Worm (Caenorhabditis elegans) whole organism, late embryonic: ENCODE data around the gene famk-1.

Experiments used
- C38D4.7 ChIP-seq: fragments of 200-800 bp; sonication (Bioruptor generic); optimal IDR thresholded peaks from 2 replicates; lab custom pipeline; 2018; ENCODE audit warnings: mild to moderate bottlenecking, missing genetic modification characterization, moderate library complexity, missing compliant biosample characterization
- F13H6.1 ChIP-seq: sonication (generic microtip); optimal IDR thresholded peaks from 2 replicates; lab custom pipeline; 2016; ENCODE audit warnings: missing genetic modification characterization, missing compliant biosample characterization
- K02D7.2 ChIP-seq: sonication (generic microtip); optimal IDR thresholded peaks from 2 replicates; lab custom pipeline; 2017; ENCODE audit warnings: mild to moderate bottlenecking, missing genetic modification characterization, missing compliant biosample characterization
- T23F11.4 ChIP-seq: fragments of 200-800 bp; sonication (Bioruptor generic); optimal IDR thresholded peaks from 2 replicates; lab custom pipeline; 2018; ENCODE audit warnings: mild to moderate bottlenecking, missing genetic modification characterization, missing compliant biosample characterization
- Y22D7AL.16 ChIP-seq: sonication (generic microtip); optimal IDR thresholded peaks from 2 replicates; lab custom pipeline; 2016; ENCODE audit warnings: missing genetic modification characterization, missing compliant biosample characterization
- ceh-30 ChIP-seq: fragments of 150-350 bp; optimal IDR thresholded peaks from 2 replicates; lab custom pipeline; 2014; ENCODE audit warnings: missing biosample characterization, missing genetic modification characterization
- ceh-31 ChIP-seq: sonication (generic microtip); optimal IDR thresholded peaks from 2 replicates; lab custom pipeline; 2016; ENCODE audit warnings: missing genetic modification characterization, missing compliant biosample characterization
- ceh-45 ChIP-seq: fragments of 200-800 bp; sonication (Bioruptor generic); IDR thresholded peaks from 2 replicates; pipeline ENCODE4 v1.3.6; 2022; ENCODE audit warnings: missing genetic modification reagents, missing genetic modification characterization, missing compliant biosample characterization
- ceh-48 ChIP-seq: sonication (generic microtip); optimal IDR thresholded peaks from 2 replicates; lab custom pipeline; 2016; ENCODE audit warnings: missing genetic modification characterization, inconsistent platforms, missing compliant biosample characterization
- ceh-6 ChIP-seq: fragments of 200-800 bp; sonication (Bioruptor generic); optimal IDR thresholded peaks from 2 replicates; lab custom pipeline; 2018; ENCODE audit warnings: mild to moderate bottlenecking, missing genetic modification characterization, missing compliant biosample characterization
- ceh-9 ChIP-seq: sonication (generic microtip); optimal IDR thresholded peaks from 2 replicates; lab custom pipeline; 2016; ENCODE audit warnings: mild to moderate bottlenecking, missing genetic modification characterization, inconsistent platforms, missing compliant biosample characterization
- dmd-4 ChIP-seq: sonication (generic microtip); optimal IDR thresholded peaks from 2 replicates; lab custom pipeline; 2016; ENCODE audit warnings: borderline replicate concordance, missing genetic modification characterization, missing compliant biosample characterization
- elt-2 ChIP-seq: sonication (generic microtip); optimal IDR thresholded peaks from 2 replicates; lab custom pipeline; 2016; ENCODE audit warnings: missing genetic modification reagents, missing genetic modification characterization, missing compliant biosample characterization
- fax-1 ChIP-seq: sonication (generic microtip); optimal IDR thresholded peaks from 2 replicates; lab custom pipeline; 2016; ENCODE audit warnings: missing genotype, missing genetic modification characterization, missing compliant biosample characterization
- fkh-10 ChIP-seq: fragments of 150-350 bp; optimal IDR thresholded peaks from 2 replicates; lab custom pipeline; 2014; ENCODE audit warnings: missing biosample characterization, missing genetic modification reagents, missing genetic modification characterization
- fkh-6 ChIP-seq: sonication (generic microtip); optimal IDR thresholded peaks from 2 replicates; lab custom pipeline; 2016; ENCODE audit warnings: missing genetic modification characterization, missing compliant biosample characterization
- gmeb-2 ChIP-seq: sonication (generic microtip); optimal IDR thresholded peaks from 2 replicates; lab custom pipeline; 2016; ENCODE audit warnings: missing genetic modification characterization, inconsistent platforms, missing compliant biosample characterization
- hlh-13 ChIP-seq: fragments of 200-800 bp; sonication (Bioruptor generic); optimal IDR thresholded peaks from 2 replicates; lab custom pipeline; 2018; ENCODE audit warnings: mild to moderate bottlenecking, missing genetic modification characterization, missing compliant biosample characterization
- hlh-30 ChIP-seq: sonication (generic microtip); optimal IDR thresholded peaks from 2 replicates; lab custom pipeline; 2017; ENCODE audit warnings: antibody characterized with exemption, missing genetic modification characterization, missing compliant biosample characterization; ENCODE audit not compliant: insufficient read depth
- hlh-8 ChIP-seq: sonication (generic microtip); optimal IDR thresholded peaks from 2 replicates; lab custom pipeline; 2016; ENCODE audit warnings: missing genotype, missing genetic modification characterization, missing compliant biosample characterization
- lim-6 ChIP-seq: sonication (generic microtip); optimal IDR thresholded peaks from 2 replicates; lab custom pipeline; 2016; ENCODE audit warnings: missing genetic modification characterization, missing compliant biosample characterization
- lin-11 ChIP-seq: fragments of 200-800 bp; sonication (Bioruptor generic); optimal IDR thresholded peaks from 2 replicates; lab custom pipeline; 2018; ENCODE audit warnings: mild to moderate bottlenecking, missing genetic modification characterization, missing compliant biosample characterization
- madf-2 ChIP-seq: sonication (generic microtip); optimal IDR thresholded peaks from 2 replicates; lab custom pipeline; 2017; ENCODE audit warnings: missing genetic modification characterization, missing compliant biosample characterization
- mec-3 ChIP-seq: sonication (generic microtip); optimal IDR thresholded peaks from 2 replicates; lab custom pipeline; 2016; ENCODE audit warnings: borderline replicate concordance, missing genetic modification characterization, missing compliant biosample characterization
- nhr-232 ChIP-seq: sonication (generic microtip); optimal IDR thresholded peaks from 2 replicates; lab custom pipeline; 2016; ENCODE audit warnings: missing genetic modification characterization, missing compliant biosample characterization
- npax-4 ChIP-seq: sonication (generic microtip); optimal IDR thresholded peaks from 2 replicates; lab custom pipeline; 2016; ENCODE audit warnings: missing genetic modification characterization, missing compliant biosample characterization
- pat-9 ChIP-seq: fragments of 200-800 bp; sonication (Bioruptor generic); optimal IDR thresholded peaks from 2 replicates; lab custom pipeline; 2018; ENCODE audit warnings: mild to moderate bottlenecking, missing genetic modification characterization, moderate library complexity, missing compliant biosample characterization
- pros-1 ChIP-seq: fragments of 150-350 bp; optimal IDR thresholded peaks from 2 replicates; lab custom pipeline; 2014; ENCODE audit warnings: missing biosample characterization, missing genetic modification reagents, missing genetic modification characterization
- ref-2 ChIP-seq: sonication (generic microtip); optimal IDR thresholded peaks from 2 replicates; lab custom pipeline; 2016; ENCODE audit warnings: missing genetic modification characterization, missing compliant biosample characterization
- rnt-1 ChIP-seq: sonication (generic microtip); optimal IDR thresholded peaks from 2 replicates; lab custom pipeline; 2016; ENCODE audit warnings: missing genetic modification characterization, missing compliant biosample characterization
- sdc-2 ChIP-seq: sonication (generic microtip); optimal IDR thresholded peaks from 2 replicates; lab custom pipeline; 2016; ENCODE audit warnings: missing genotype, missing genetic modification characterization, missing compliant biosample characterization
- sox-2 ChIP-seq: fragments of 200-800 bp; sonication (Bioruptor generic); IDR thresholded peaks from 2 replicates; pipeline ENCODE4 v1.3.6; 2022; ENCODE audit warnings: missing genetic modification reagents, missing genetic modification characterization, missing compliant biosample characterization
- tbx-2 ChIP-seq: sonication (generic microtip); optimal IDR thresholded peaks from 2 replicates; lab custom pipeline; 2016; ENCODE audit warnings: missing genetic modification characterization, missing compliant biosample characterization
- tbx-7 ChIP-seq: sonication (generic microtip); optimal IDR thresholded peaks from 2 replicates; lab custom pipeline; 2016; ENCODE audit warnings: missing genotype, missing genetic modification characterization, missing compliant biosample characterization
- ttx-3 ChIP-seq: sonication (generic microtip); optimal IDR thresholded peaks from 2 replicates; lab custom pipeline; 2016; ENCODE audit warnings: missing genetic modification reagents, missing genetic modification characterization, missing compliant biosample characterization
- unc-3 ChIP-seq, 2 experiments: fragments of 200-800 bp in 1 of 2; sonication (Bioruptor generic) in 1 of 2; sonication (generic microtip) in 1 of 2; conservative IDR thresholded peaks in 1 of 2; optimal IDR thresholded peaks in 1 of 2; 2 replicates each; pipeline versions ENCODE4 v1.3.6 to Lab custom; 2016 to 2022; ENCODE audit warnings: missing compliant biosample characterization in 2 of 2, missing genetic modification characterization in 2 of 2, missing genetic modification reagents in 1 of 2
- unc-42 ChIP-seq: sonication (generic microtip); optimal IDR thresholded peaks from 2 replicates; lab custom pipeline; 2016; ENCODE audit warnings: missing genotype, missing genetic modification characterization, missing compliant biosample characterization
- unc-55 ChIP-seq: sonication (generic microtip); optimal IDR thresholded peaks from 2 replicates; lab custom pipeline; 2017; ENCODE audit warnings: missing biosample characterization, missing genetic modification reagents, missing genetic modification characterization
- unc-86 ChIP-seq: sonication (generic microtip); optimal IDR thresholded peaks from 2 replicates; lab custom pipeline; 2016; ENCODE audit warnings: missing genetic modification characterization, missing compliant biosample characterization
- zip-5 ChIP-seq: sonication (generic microtip); optimal IDR thresholded peaks from 2 replicates; lab custom pipeline; 2016; ENCODE audit warnings: missing genetic modification characterization, missing compliant biosample characterization

famk-1 gene

DNA sequence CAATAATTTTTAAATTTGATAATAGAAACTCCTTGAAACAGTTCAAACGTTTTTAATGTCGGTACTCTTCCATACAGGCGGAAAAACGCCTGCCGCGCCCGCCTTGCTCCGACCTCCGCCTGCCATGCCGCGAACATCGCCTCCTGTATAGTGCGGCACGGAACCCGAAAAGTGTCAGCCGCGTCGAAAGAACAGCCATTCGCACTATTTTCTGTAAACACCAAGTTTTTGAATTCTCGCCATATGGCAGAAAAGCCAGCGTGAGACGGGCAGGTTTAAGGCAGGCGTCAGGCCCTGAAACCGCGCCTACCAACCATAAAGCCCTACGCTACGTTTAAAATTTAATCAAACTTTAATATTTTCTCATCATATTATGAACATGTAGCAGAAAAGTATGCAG is 9.7 kb upstream of the famk-1 start:
- no peak for TF ChIP-seq unc-3 (GFP tag; conservative IDR thresholded peaks at IDR 0.05; lab: Robert Waterston, UW)
- TF ChIP-seq unc-3 (tag; optimal IDR thresholded peaks at IDR 0.05; lab: Kevin White, UChicago), result no peak
- TF ChIP-seq lin-11 (tag; lab: Kevin White, UChicago), result no peak
- no peak for TF ChIP-seq rnt-1 (tag; lab: Kevin White, UChicago)
- TF ChIP-seq ref-2 (tag; lab: Kevin White, UChicago), result no peak
- no peak for TF ChIP-seq gmeb-2
- TF ChIP-seq zip-5, result no peak
- TF ChIP-seq dmd-4, result no peak
- TF ChIP-seq pros-1 (tag; lab: Kevin White, UChicago), result no peak
- TF ChIP-seq tbx-7, result no peak
- TF ChIP-seq C38D4.7, result no peak
- no peak for TF ChIP-seq T23F11.4
- TF ChIP-seq pat-9, result no peak
- TF ChIP-seq fkh-10, result no peak
- no peak for TF ChIP-seq npax-4 (tag; lab: Kevin White, UChicago)

DNA sequence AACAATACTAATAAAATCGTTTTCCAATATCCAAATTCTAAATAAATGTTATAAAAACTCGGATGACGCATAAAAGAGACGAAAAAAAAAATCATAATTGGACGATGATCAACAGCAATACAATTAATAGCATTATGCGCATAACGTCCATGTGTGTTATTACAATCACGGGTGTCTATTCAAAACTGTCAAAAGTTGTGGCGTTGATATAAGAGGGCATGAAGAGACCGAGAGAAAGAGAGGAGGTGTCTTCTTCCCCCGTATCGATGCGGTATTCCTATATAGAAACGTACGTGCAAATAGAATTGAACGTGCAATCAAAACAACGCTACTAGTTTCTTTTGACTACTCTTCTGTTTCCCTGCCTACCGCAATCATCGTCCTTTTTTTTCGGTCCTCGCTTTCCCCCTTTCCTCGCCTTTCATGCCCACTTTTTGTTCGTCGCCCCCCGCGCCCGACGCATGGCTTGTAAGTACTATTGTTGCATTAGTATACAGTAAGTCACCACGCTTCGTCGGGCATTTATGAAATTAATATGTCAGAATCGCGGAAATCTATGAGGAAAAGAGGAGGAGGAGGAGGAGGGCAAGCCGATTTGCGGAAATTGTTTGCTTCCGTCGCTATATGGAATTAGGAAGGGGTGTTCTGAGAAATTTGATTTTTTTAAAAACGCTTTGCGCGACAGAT is 8.9 kb upstream of the famk-1 start:
- peak; percentile 63 for TF ChIP-seq sdc-2 (tag; lab: Kevin White, UChicago)
- TF ChIP-seq ceh-31 (tag; lab: Kevin White, UChicago), result peak; percentile 8
- no peak for TF ChIP-seq ttx-3 (tag; lab: Kevin White, UChicago)
- TF ChIP-seq, all 69 proteins: peak for 2

DNA sequence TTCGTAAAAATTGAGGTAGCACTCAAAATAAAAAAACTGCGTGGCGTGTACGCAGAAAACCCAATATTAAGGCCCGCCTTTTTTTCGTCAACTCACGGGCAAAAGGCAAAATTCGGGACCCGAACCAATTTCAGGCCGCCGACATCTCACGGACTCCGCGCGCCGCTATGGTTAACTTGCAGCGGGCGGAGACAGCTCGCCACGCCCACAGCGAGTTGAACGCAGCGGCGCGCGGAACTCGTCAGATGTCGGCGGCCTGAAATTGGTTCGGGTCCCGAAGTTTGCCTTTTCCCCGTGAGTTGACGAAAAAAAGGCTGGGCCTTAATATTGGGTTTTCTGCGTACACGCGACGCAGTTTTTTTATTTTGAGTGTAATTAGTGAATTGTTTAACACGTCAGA is 8.0 kb upstream of the famk-1 start:
- no peak for TF ChIP-seq ceh-48 (tag; lab: Kevin White, UChicago)
- TF ChIP-seq pat-9, result no peak
- no peak for TF ChIP-seq tbx-2 (tag; lab: Kevin White, UChicago)
- TF ChIP-seq hlh-8 (tag; lab: Kevin White, UChicago), result no peak

- no peak for TF ChIP-seq Y22D7AL.16
Observed at ce11 chrX:15215272-15215671, 2.2 kb upstream of the famk-1 start.

DNA sequence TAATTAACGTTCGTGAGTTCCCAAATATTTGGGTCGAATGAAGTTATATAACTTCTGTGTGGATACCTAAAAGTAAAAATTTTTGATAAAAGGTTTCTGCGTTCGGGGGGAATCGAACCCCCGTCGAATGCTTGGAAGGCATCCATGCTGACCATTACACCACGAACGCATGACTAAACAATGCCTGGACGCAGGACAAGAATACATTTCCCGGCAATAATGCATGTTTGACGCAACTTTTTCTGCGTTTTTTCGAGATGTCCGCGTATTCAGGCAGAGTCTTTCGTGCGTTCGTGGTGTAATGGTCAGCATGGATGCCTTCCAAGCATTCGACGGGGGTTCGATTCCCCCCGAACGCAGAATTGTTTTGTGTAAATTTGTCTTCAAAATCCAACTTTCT is 12.3 kb downstream of the famk-1 start:
- TF ChIP-seq fax-1 (no peak), npax-4 (tag; lab: Kevin White, UChicago) (no peak), fkh-6 (tag; lab: Kevin White, UChicago) (no peak), elt-2 (tag; lab: Kevin White, UChicago) (peak; percentile 17), hlh-8 (tag; lab: Kevin White, UChicago) (no peak), gmeb-2 (peak; percentile 14), nhr-232 (tag; lab: Kevin White, UChicago) (no peak), F13H6.1 (no peak), K02D7.2 (tag; lab: Kevin White, UChicago) (no peak), ceh-6 (GFP tag; lab: Kevin White, UChicago) (peak; percentile 20)

DNA sequence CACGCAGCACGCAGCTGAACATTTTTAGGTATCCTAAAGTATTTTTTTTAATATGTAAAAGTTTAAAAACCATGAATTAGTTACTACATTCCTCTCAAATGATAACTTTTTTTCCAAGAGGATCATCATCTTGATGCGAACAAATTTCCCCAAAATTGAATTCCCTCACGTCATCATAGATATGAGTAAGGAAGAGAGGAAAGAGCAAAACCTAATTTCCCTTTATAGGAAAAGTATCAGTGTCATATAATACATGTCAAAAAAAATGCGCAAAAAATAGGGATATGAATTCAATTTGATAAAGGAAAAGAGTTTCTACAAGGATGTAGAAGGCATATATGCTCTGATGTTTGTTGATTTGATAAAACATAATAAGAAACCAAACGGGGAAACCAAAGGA is 12.9 kb downstream of the famk-1 start:
- TF ChIP-seq lim-6 (tag; lab: Kevin White, UChicago) (no peak), unc-42 (peak; percentile 63)

- no peak for TF ChIP-seq madf-2 (tag; lab: Kevin White, UChicago)
- TF ChIP-seq unc-86, result no peak
- no peak for TF ChIP-seq unc-55 (GFP tag; lab: Kevin White, UChicago)
- TF ChIP-seq npax-4 (tag; lab: Kevin White, UChicago), result no peak
- no peak for TF ChIP-seq ceh-9 (tag; lab: Kevin White, UChicago)
- no peak for TF ChIP-seq mec-3 (tag; lab: Kevin White, UChicago)
- no peak for TF ChIP-seq nhr-232 (tag; lab: Kevin White, UChicago)
- no peak for TF ChIP-seq gmeb-2
- TF ChIP-seq hlh-30 (tag; lab: Kevin White, UChicago), result no peak
- TF ChIP-seq sox-2 (GFP tag; lab: Robert Waterston, UW), result no peak
- TF ChIP-seq ceh-30 (tag; lab: Kevin White, UChicago), result no peak
- TF ChIP-seq ceh-45 (GFP tag; lab: Robert Waterston, UW), result no peak
- no peak for TF ChIP-seq hlh-13 (GFP tag; lab: Kevin White, UChicago)
- TF ChIP-seq fkh-6 (tag; lab: Kevin White, UChicago), result no peak
Observed at ce11 chrX:15199052-15199451, 14.0 kb downstream of the famk-1 start, which contains the start of gene snt-7. snt-7 (minus strand) TSS chrX:15199152.
